Worm (Caenorhabditis elegans) whole organism, late embryonic: ENCODE results near the gene gpx-4.

Experiments
- ama-1 ChIP-seq: fragments of 150-350 bp; optimal IDR thresholded peaks from 2 replicates; lab custom pipeline; 2014
- ceh-45 ChIP-seq: fragments of 200-800 bp; sonication (Bioruptor generic); IDR thresholded peaks from 2 replicates; pipeline ENCODE4 v1.3.6; 2022; ENCODE audit warnings: missing genetic modification reagents, missing genetic modification characterization, missing compliant biosample characterization
- che-1 ChIP-seq: sonication (generic microtip); optimal IDR thresholded peaks from 2 replicates; lab custom pipeline; 2016; ENCODE audit warnings: mild to moderate bottlenecking, missing genetic modification characterization, missing compliant biosample characterization
- fkh-10 ChIP-seq: fragments of 150-350 bp; optimal IDR thresholded peaks from 2 replicates; lab custom pipeline; 2014; ENCODE audit warnings: missing biosample characterization, missing genetic modification reagents, missing genetic modification characterization
- hlh-15 ChIP-seq: sonication (generic microtip); optimal IDR thresholded peaks from 2 replicates; lab custom pipeline; 2016; ENCODE audit warnings: missing genetic modification characterization, missing compliant biosample characterization
- lim-6 ChIP-seq: sonication (generic microtip); optimal IDR thresholded peaks from 2 replicates; lab custom pipeline; 2016; ENCODE audit warnings: missing genetic modification characterization, missing compliant biosample characterization
- odd-2 ChIP-seq: sonication (generic microtip); optimal IDR thresholded peaks from 2 replicates; lab custom pipeline; 2017; ENCODE audit warnings: antibody characterized with exemption, mild to moderate bottlenecking, missing genetic modification characterization, missing compliant biosample characterization
- rnt-1 ChIP-seq: sonication (generic microtip); optimal IDR thresholded peaks from 2 replicates; lab custom pipeline; 2016; ENCODE audit warnings: missing genetic modification characterization, missing compliant biosample characterization
- unc-3 ChIP-seq, 2 experiments: fragments of 200-800 bp in 1 of 2; sonication (Bioruptor generic) in 1 of 2; sonication (generic microtip) in 1 of 2; conservative IDR thresholded peaks in 1 of 2; optimal IDR thresholded peaks in 1 of 2; 2 replicates each; pipeline versions ENCODE4 v1.3.6 to Lab custom; 2016 to 2022; ENCODE audit warnings: missing compliant biosample characterization in 2 of 2, missing genetic modification characterization in 2 of 2, missing genetic modification reagents in 1 of 2
- unc-42 ChIP-seq: sonication (generic microtip); optimal IDR thresholded peaks from 2 replicates; lab custom pipeline; 2016; ENCODE audit warnings: missing genotype, missing genetic modification characterization, missing compliant biosample characterization

DNA sequence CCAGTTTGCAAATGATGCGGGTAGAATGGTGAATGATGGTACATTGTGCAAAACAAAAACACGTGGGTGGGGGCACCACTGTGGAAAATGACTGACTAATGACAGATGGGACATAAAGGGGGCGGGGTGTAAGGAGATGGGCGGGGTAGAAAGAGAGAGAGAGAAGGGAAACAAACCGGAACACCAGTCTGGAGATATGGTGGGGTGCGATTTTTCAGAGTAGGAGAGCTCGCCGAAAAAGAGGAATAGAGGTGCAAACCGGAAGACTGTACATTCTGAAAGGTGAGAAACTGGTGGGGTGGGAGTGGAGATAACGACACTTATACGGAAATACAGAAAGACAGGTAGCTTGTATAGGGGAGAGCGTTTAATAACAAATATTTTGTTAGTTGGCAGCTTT, 46.6 kb downstream of the gpx-4 start, which contains the start of gene ngn-1:
- no peak for TF ChIP-seq hlh-15 (tag; lab: Kevin White, UChicago)
- TF ChIP-seq che-1 (tag; lab: Kevin White, UChicago): no peak
- no peak for TF ChIP-seq lim-6 (tag; lab: Kevin White, UChicago)
- no peak for TF ChIP-seq fkh-10 (GFP tag; lab: Kevin White, UChicago)
- TF ChIP-seq unc-3 (GFP tag; conservative IDR thresholded peaks at IDR 0.05; lab: Robert Waterston, UW): no peak
- TF ChIP-seq unc-3 (tag; optimal IDR thresholded peaks at IDR 0.05; lab: Kevin White, UChicago): no peak
- no peak for TF ChIP-seq unc-42 (tag; lab: Kevin White, UChicago)
- TF ChIP-seq rnt-1 (tag; lab: Kevin White, UChicago): no peak
- TF ChIP-seq ceh-45: no peak
- no peak for TF ChIP-seq odd-2
- no peak for TF ChIP-seq ama-1
